Worm (Caenorhabditis elegans): ENCODE results near the gene hda-1.
A peak's percentile ranks its signal among the peaks of the same experiment; 100 is the strongest.

hda-1 gene

DNA sequence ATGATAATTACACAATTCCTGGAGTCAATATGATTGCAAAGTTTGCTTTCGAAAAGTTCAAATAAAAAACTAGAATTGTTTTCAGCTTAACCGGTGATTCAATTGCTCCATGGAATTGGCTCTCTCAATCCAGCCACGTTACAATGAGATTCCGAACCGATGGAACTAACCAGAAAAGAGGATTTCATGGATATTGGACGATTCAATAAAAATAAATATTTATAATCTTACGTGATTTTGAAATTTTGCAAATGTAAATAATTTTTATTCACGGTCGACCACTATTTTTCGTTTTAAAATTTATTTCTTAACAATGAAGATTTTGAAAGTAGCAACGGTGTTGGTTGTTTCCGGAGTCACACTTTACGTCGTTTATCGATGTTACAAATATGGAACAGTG is 43.2 kb upstream of the hda-1 start, which contains the start of gene R02D5.10:
Gene R02D5.10 (plus strand): TSS at position 301 of the 400 bp plus-strand sequence.
- TF ChIP-seq sox-4 (tag; optimal IDR thresholded peaks at IDR 0.05) (no peak), unc-55 (GFP tag; optimal IDR thresholded peaks at IDR 0.05) (no peak), pag-3 (tag; optimal IDR thresholded peaks at IDR 0.05; ENCODE audit: borderline replicate concordance) (no peak)

DNA sequence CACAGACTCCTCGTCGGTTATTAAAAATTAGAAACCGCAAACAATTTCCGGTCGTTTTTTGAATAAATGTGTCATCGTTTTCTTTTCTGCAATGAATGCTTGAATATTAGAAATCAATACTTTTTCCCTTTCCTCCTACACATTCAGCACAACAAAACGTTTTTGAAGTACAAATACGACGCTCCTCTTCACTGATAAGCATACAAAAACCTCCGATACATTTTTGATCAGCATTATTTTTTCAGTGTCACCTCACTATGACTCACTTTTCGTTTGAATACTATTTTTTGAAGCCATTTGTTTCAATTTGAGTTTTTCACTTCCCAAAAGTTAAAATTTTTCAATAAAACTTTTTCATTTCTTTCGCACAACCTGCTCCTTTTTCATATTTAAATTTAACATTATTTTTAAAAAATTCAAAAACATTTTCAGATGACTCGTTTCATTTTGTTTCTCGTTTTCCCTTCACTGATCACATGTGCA is 42.4 kb upstream of the hda-1 start, which contains the start of gene R02D5.3:
Gene R02D5.3 (plus strand): TSS at position 433 of the 483 bp plus-strand sequence.
- no peak for TF ChIP-seq T23F11.4 (GFP tag; optimal IDR thresholded peaks at IDR 0.05)
- no peak for TF ChIP-seq pqm-1 (tag; optimal IDR thresholded peaks at IDR 0.05)
- no peak for TF ChIP-seq ceh-34 (tag; optimal IDR thresholded peaks at IDR 0.05)
- TF ChIP-seq pha-4 (tag; optimal IDR thresholded peaks at IDR 0.05), result no peak
- no peak for TF ChIP-seq unc-42 (tag; optimal IDR thresholded peaks at IDR 0.05)
- no peak for TF ChIP-seq madf-2 (tag; optimal IDR thresholded peaks at IDR 0.05)
- TF ChIP-seq hlh-13 (GFP tag; optimal IDR thresholded peaks at IDR 0.05), result no peak
- no peak for TF ChIP-seq ttx-3 (tag; optimal IDR thresholded peaks at IDR 0.05)
- TF ChIP-seq ceh-9 (tag; optimal IDR thresholded peaks at IDR 0.05), result no peak
- no peak for TF ChIP-seq ceh-45 (GFP tag; IDR thresholded peaks at IDR 0.05)

DNA sequence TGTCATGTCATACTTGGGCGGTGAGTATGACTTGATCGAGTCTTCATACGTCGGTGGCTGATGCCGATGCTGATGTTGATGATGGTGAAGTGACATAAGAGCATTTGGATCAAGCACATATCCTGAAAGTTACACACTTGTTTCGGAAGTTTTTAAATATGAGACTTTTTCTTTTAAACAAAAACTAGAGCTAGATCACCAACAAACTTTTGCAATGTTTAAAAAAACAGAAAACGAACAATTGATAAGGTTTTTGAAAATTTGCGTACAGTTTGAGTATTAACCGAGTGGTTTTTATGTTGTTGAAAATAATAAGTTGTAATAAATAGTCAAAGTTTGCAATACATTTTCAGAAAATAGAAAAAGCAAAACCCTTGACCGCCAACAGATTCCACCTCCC is 40.6 kb upstream of the hda-1 start, which contains the start of gene R02D5.4:
Gene R02D5.4 (minus strand): TSS at position 101 of the 400 bp plus-strand sequence.
- TF ChIP-seq nfya-1 (tag; optimal IDR thresholded peaks at IDR 0.05) (no peak), syd-9 (tag; optimal IDR thresholded peaks at IDR 0.05) (no peak), nhr-11 (tag; optimal IDR thresholded peaks at IDR 0.05) (no peak), ceh-22 (tag; optimal IDR thresholded peaks at IDR 0.05) (no peak), odd-2 (tag; optimal IDR thresholded peaks at IDR 0.05) (no peak), tbx-2 (tag; optimal IDR thresholded peaks at IDR 0.05) (no peak), fkh-10 (GFP tag; optimal IDR thresholded peaks at IDR 0.05) (no peak), F13H6.1 (tag; optimal IDR thresholded peaks at IDR 0.05) (no peak), che-1 (tag; optimal IDR thresholded peaks at IDR 0.05) (no peak), ceh-19 (GFP tag; optimal IDR thresholded peaks at IDR 0.05) (no peak)

DNA sequence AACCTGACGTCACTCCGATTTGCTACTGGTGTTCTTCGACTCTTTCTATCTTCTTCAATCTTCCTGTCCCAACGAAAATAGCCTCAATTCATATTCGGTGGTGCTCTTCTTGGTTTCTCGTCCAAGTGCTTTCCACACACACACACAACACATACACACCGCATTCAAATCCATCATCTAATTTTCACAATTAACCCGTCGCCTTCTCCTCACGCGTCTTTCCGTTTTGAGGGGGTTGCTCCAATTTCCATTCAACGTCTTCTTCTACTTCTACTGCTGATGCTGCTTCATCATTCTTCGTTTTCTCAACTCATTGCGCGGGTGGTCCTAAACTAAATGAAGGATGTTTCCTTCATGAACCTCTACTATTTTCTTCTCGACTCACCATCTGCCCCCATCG is 34.1 kb upstream of the hda-1 start:
- no peak for TF ChIP-seq pqm-1 (tag; optimal IDR thresholded peaks at IDR 0.05)
- peak; percentile 35 for TF ChIP-seq ceh-14 (tag; optimal IDR thresholded peaks at IDR 0.05)
- TF ChIP-seq C08G9.2 (tag; optimal IDR thresholded peaks at IDR 0.05), result peak; percentile 23
- TF ChIP-seq ceh-31 (tag; optimal IDR thresholded peaks at IDR 0.05), result peak; percentile 24
- peak; percentile 87 for TF ChIP-seq unc-42 (tag; optimal IDR thresholded peaks at IDR 0.05)
- TF ChIP-seq tbx-2 (tag; optimal IDR thresholded peaks at IDR 0.05), result peak; percentile 46

DNA sequence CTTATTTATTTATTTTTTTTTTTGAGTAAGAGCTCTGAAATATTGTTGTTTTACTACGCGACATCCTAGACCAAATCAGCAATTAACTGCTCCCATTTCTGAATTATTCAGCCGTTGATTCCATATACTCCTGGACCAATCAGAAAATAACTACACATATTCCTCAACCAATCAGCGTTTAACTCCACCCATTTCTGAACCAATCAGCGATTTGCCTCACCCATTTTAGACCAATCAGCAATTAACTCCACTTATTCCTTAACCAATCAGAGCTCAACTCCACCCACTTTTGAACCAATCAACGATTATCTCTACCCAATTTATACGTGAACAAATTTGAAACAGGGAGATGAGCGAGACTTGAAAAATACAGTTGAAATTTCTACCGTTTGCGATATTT is 31.5 kb upstream of the hda-1 start:
- peak; percentile 84 for TF ChIP-seq nfya-1 (tag; optimal IDR thresholded peaks at IDR 0.05)
- no peak for TF ChIP-seq mec-3 (tag; optimal IDR thresholded peaks at IDR 0.05; ENCODE audit: borderline replicate concordance)

DNA sequence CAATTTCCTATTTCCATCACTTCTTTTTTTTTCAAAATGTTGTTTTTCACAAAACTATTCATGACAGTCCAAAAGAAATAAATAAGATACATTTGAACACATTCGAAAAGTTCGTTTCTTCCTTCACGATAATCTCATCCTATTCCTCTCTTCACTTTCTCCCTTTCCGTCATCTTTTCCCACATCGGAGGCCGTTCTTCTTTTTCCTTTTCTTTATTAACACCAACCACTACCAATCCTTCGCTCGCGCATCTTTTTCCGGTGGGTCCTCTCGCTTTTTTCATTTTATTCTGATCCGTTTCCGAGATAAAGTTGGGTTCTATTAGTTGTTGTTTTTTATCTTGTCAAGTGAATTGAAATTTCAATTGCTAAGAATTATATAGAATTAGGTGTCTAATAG is 29.7 kb upstream of the hda-1 start:
- no peak for TF ChIP-seq K09A11.1 (tag; optimal IDR thresholded peaks at IDR 0.05; ENCODE audit: insufficient read depth)
- no peak for TF ChIP-seq hlh-6 (tag; optimal IDR thresholded peaks at IDR 0.05)
- TF ChIP-seq fkh-6 (tag; optimal IDR thresholded peaks at IDR 0.05), result no peak
- no peak for TF ChIP-seq hlh-15 (tag; optimal IDR thresholded peaks at IDR 0.05)
- TF ChIP-seq ceh-30 (tag; optimal IDR thresholded peaks at IDR 0.05), result no peak
- no peak for TF ChIP-seq elt-4 (tag; optimal IDR thresholded peaks at IDR 0.05)

Measured in whole organism, late embryonic.